Worm (Caenorhabditis elegans) whole organism, early embryonic: ENCODE data around the gene sra-36.

ENCODE experiments used
- F13C5.2 ChIP-seq: sonication (generic microtip); optimal IDR thresholded peaks from 2 replicates; lab custom pipeline; 2017; ENCODE audit warnings: mild to moderate bottlenecking, missing genetic modification characterization, inconsistent platforms, missing compliant biosample characterization
- ama-1 ChIP-seq: fragments of 150-350 bp; optimal IDR thresholded peaks from 2 replicates; lab custom pipeline; 2014
- ceh-13 ChIP-seq: fragments of 200-800 bp; sonication (Bioruptor generic); optimal IDR thresholded peaks from 2 replicates; lab custom pipeline; 2018; ENCODE audit warnings: mild to moderate bottlenecking, missing genetic modification characterization, missing compliant biosample characterization
- ceh-36 ChIP-seq: sonication (generic microtip); optimal IDR thresholded peaks from 2 replicates; lab custom pipeline; 2016; ENCODE audit warnings: missing genetic modification characterization, inconsistent platforms, missing compliant biosample characterization
- flt-1 ChIP-seq: fragments of 200-800 bp; sonication (Bioruptor generic); IDR thresholded peaks from 2 replicates; pipeline ENCODE4 v1.3.6; 2022; ENCODE audit warnings: missing genetic modification characterization, missing compliant biosample characterization
- hmbx-1 ChIP-seq: sonication (generic microtip); optimal IDR thresholded peaks from 2 replicates; lab custom pipeline; 2016; ENCODE audit warnings: mild to moderate bottlenecking, missing genetic modification characterization, missing compliant biosample characterization
- hmg-4 ChIP-seq: fragments of 200-800 bp; sonication (Bioruptor generic); optimal IDR thresholded peaks from 2 replicates; lab custom pipeline; 2018; ENCODE audit warnings: mild to moderate bottlenecking, missing genetic modification characterization, missing compliant biosample characterization
- hnd-1 ChIP-seq: sonication (generic microtip); optimal IDR thresholded peaks from 2 replicates; lab custom pipeline; 2016; ENCODE audit warnings: missing genetic modification characterization, missing compliant biosample characterization
- pes-1 ChIP-seq: fragments of 200-800 bp; sonication (Bioruptor generic); IDR thresholded peaks from 2 replicates; pipeline ENCODE4 v1.3.6; 2022; ENCODE audit warnings: missing genetic modification reagents, missing genetic modification characterization, missing compliant biosample characterization
- scrt-1 ChIP-seq: fragments of 200-800 bp; sonication (Bioruptor generic); IDR thresholded peaks from 2 replicates; pipeline ENCODE4 v1.3.6; 2022; ENCODE audit warnings: missing genetic modification characterization, missing compliant biosample characterization
- sea-1 ChIP-seq: fragments of 200-800 bp; sonication (Bioruptor generic); conservative IDR thresholded peaks from 2 replicates; pipeline ENCODE4 v1.3.6; 2022; ENCODE audit warnings: missing genetic modification characterization, missing compliant biosample characterization
- tbx-37 ChIP-seq: fragments of 200-800 bp; sonication (Bioruptor generic); conservative IDR thresholded peaks from 2 replicates; pipeline ENCODE4 v1.3.6; 2022; ENCODE audit warnings: missing genetic modification reagents, missing genetic modification characterization, missing compliant biosample characterization
- tra-4 ChIP-seq: sonication (generic microtip); optimal IDR thresholded peaks from 2 replicates; lab custom pipeline; 2017; ENCODE audit warnings: missing genetic modification characterization, missing compliant biosample characterization

ce11 chrII:4490729-4491128 lies 49.8 kb downstream of the sra-36 start, which contains the start of gene T05C1.5:
- TF ChIP-seq flt-1: no peak
- TF ChIP-seq F13C5.2 (tag; lab: Kevin White, UChicago): no peak
- TF ChIP-seq tbx-37 (GFP tag; lab: Robert Waterston, UW): no peak
- TF ChIP-seq sea-1 (GFP tag; lab: Robert Waterston, UW): no peak
- no peak for TF ChIP-seq ceh-36 (tag; lab: Kevin White, UChicago)
- no peak for TF ChIP-seq hmg-4 (GFP tag; lab: Kevin White, UChicago)
- no peak for TF ChIP-seq hnd-1 (tag; lab: Kevin White, UChicago)
- no peak for TF ChIP-seq ama-1 (lab: Kevin White, UChicago)
- no peak for TF ChIP-seq scrt-1 (GFP tag; lab: Robert Waterston, UW)
- TF ChIP-seq ceh-13 (GFP tag; lab: Kevin White, UChicago): no peak
- no peak for TF ChIP-seq hmbx-1 (tag; lab: Kevin White, UChicago)
- no peak for TF ChIP-seq pes-1
- no peak for TF ChIP-seq tra-4 (tag; lab: Kevin White, UChicago)
